Worm (Caenorhabditis elegans): ENCODE results near the gene srh-241.

Gene srh-241

ce11 chrV:2883097-2883496 is 13.7 kb upstream of the srh-241 start:
- TF ChIP-seq lin-11 (tag; optimal IDR thresholded peaks at IDR 0.05) (no peak), unc-3 (GFP tag; conservative IDR thresholded peaks at IDR 0.05) (no peak), unc-3 (tag; optimal IDR thresholded peaks at IDR 0.05) (no peak), ets-4 (tag; optimal IDR thresholded peaks at IDR 0.05) (no peak), sdc-2 (tag; optimal IDR thresholded peaks at IDR 0.05) (no peak), pax-1 (tag; optimal IDR thresholded peaks at IDR 0.05) (no peak), nfya-1 (tag; optimal IDR thresholded peaks at IDR 0.05) (no peak), ceh-34 (tag; optimal IDR thresholded peaks at IDR 0.05) (no peak), mec-3 (tag; optimal IDR thresholded peaks at IDR 0.05; ENCODE audit: borderline replicate concordance) (no peak), ceh-19 (GFP tag; optimal IDR thresholded peaks at IDR 0.05) (no peak), elt-4 (tag; optimal IDR thresholded peaks at IDR 0.05) (no peak), ztf-16 (tag; optimal IDR thresholded peaks at IDR 0.05) (no peak), ceh-9 (tag; optimal IDR thresholded peaks at IDR 0.05) (no peak), sox-2 (GFP tag; IDR thresholded peaks at IDR 0.05) (no peak), tbx-2 (tag; optimal IDR thresholded peaks at IDR 0.05) (no peak), ahr-1 (tag; optimal IDR thresholded peaks at IDR 0.05) (no peak)

- TF ChIP-seq F13H6.1 (tag; optimal IDR thresholded peaks at IDR 0.05), result no peak
- no peak for TF ChIP-seq unc-42 (tag; optimal IDR thresholded peaks at IDR 0.05)
- no peak for TF ChIP-seq ceh-9 (tag; optimal IDR thresholded peaks at IDR 0.05)
- TF ChIP-seq fkh-6 (tag; optimal IDR thresholded peaks at IDR 0.05), result no peak
- no peak for TF ChIP-seq K02D7.2 (tag; optimal IDR thresholded peaks at IDR 0.05)
- TF ChIP-seq ahr-1 (tag; optimal IDR thresholded peaks at IDR 0.05), result no peak
- no peak for TF ChIP-seq odd-2 (tag; optimal IDR thresholded peaks at IDR 0.05)
- no peak for TF ChIP-seq ttx-3 (tag; optimal IDR thresholded peaks at IDR 0.05)
- TF ChIP-seq ceh-45 (GFP tag; IDR thresholded peaks at IDR 0.05), result no peak
- TF ChIP-seq pha-2 (tag; optimal IDR thresholded peaks at IDR 0.05), result no peak
- TF ChIP-seq unc-3 (GFP tag; conservative IDR thresholded peaks at IDR 0.05), result no peak
- no peak for TF ChIP-seq unc-3 (tag; optimal IDR thresholded peaks at IDR 0.05)
- no peak for TF ChIP-seq elt-2 (tag; optimal IDR thresholded peaks at IDR 0.05)
- TF ChIP-seq ceh-48 (tag; optimal IDR thresholded peaks at IDR 0.05), result no peak
- TF ChIP-seq ceh-22 (tag; optimal IDR thresholded peaks at IDR 0.05), result no peak
- no peak for TF ChIP-seq gmeb-2 (tag; optimal IDR thresholded peaks at IDR 0.05)
- TF ChIP-seq madf-2 (tag; optimal IDR thresholded peaks at IDR 0.05), result no peak
Observed at ce11 chrV:2881565-2881964, 12.2 kb upstream of the srh-241 start.

DNA sequence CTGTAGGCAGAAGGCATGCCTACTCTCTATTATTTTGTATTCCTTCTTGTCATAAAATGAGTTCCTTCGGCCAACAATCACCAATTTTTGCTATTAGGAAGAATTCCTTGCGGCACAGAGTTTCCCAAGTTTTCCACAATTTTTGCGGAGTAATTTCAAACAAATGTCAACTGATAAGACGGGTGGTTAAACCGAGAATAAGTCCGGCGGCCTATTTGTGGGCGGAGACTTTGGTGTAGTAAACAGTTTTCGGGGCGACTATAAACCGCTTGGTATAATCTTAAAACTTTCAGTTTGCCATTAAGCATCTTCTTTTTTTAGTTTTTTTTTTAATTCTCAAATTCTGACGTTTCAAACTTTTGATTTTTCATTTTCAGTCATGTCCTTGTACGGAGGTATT is 11.6 kb upstream of the srh-241 start, which contains the start of gene ifc-1:
TSS of gene ifc-1 (plus strand) at position 378 of the 400 bp plus-strand sequence.
- TF ChIP-seq ztf-16 (tag; optimal IDR thresholded peaks at IDR 0.05) (no peak), ceh-24 (tag; optimal IDR thresholded peaks at IDR 0.05) (no peak), ceh-31 (tag; optimal IDR thresholded peaks at IDR 0.05) (no peak), mec-3 (tag; optimal IDR thresholded peaks at IDR 0.05; ENCODE audit: borderline replicate concordance) (no peak)

- TF ChIP-seq ttx-3 (tag; optimal IDR thresholded peaks at IDR 0.05) (no peak), ceh-48 (tag; optimal IDR thresholded peaks at IDR 0.05) (no peak), elt-2 (tag; optimal IDR thresholded peaks at IDR 0.05) (peak; percentile 26)
Observed at ce11 chrV:2880356-2880755, 11.0 kb upstream of the srh-241 start.

DNA sequence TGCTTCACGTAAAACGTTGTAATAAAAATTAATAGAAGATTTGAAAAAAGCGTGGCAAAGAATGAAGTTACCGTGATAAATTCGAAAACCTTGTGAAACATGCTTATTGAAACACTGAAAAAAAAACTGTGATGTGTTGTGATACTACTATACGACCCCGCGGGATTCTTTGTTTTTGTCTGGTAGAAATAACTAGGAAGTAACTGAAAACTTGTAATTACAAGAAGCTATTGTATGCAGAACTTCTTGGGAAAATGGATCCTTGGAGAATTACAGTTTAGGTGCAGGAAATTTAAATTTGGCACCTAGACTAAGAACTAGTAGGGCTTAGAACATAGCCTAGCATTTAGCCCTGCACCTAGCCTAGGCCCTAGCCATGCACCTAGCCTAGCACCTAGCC is 10.4 kb upstream of the srh-241 start, which contains the start of gene str-39:
TSS of gene str-39 (minus strand) at position 101 of the 400 bp plus-strand sequence.
- TF ChIP-seq pat-9 (tag; optimal IDR thresholded peaks at IDR 0.05), result no peak
- TF ChIP-seq ceh-34 (tag; optimal IDR thresholded peaks at IDR 0.05), result no peak
- TF ChIP-seq Y22D7AL.16 (tag; optimal IDR thresholded peaks at IDR 0.05), result no peak
- no peak for TF ChIP-seq lin-11 (tag; optimal IDR thresholded peaks at IDR 0.05)
- TF ChIP-seq unc-3 (GFP tag; conservative IDR thresholded peaks at IDR 0.05), result no peak
- TF ChIP-seq unc-3 (tag; optimal IDR thresholded peaks at IDR 0.05), result no peak
- TF ChIP-seq ama-1 (optimal IDR thresholded peaks at IDR 0.05), result no peak
- no peak for TF ChIP-seq unc-42 (tag; optimal IDR thresholded peaks at IDR 0.05)
- no peak for TF ChIP-seq C08G9.2 (tag; optimal IDR thresholded peaks at IDR 0.05)
- TF ChIP-seq pag-3 (tag; optimal IDR thresholded peaks at IDR 0.05; ENCODE audit: borderline replicate concordance), result no peak
- no peak for TF ChIP-seq hlh-15 (tag; optimal IDR thresholded peaks at IDR 0.05)
- TF ChIP-seq npax-4 (tag; optimal IDR thresholded peaks at IDR 0.05), result no peak
- TF ChIP-seq dve-1 (tag; optimal IDR thresholded peaks at IDR 0.05), result no peak
- TF ChIP-seq gmeb-2 (tag; optimal IDR thresholded peaks at IDR 0.05), result no peak
- TF ChIP-seq ceh-14 (tag; optimal IDR thresholded peaks at IDR 0.05), result no peak
- no peak for TF ChIP-seq ttx-3 (tag; optimal IDR thresholded peaks at IDR 0.05)

All from whole organism, late embryonic.